Fruit fly (Drosophila melanogaster) whole organism, embryonic: ENCODE measurements around the gene Exo70.

ENCODE experiments used
- CG11398 ChIP-seq: fragments of 200-800 bp; sonication (Bioruptor generic); optimal IDR thresholded peaks from 2 replicates; lab custom pipeline; 2016; ENCODE audit warnings: missing biosample characterization, missing genetic modification characterization
- CG14014 ChIP-seq: fragments of 200-800 bp; sonication (Bioruptor generic); IDR thresholded peaks from 2 replicates; pipeline ENCODE4 v1.3.6; 2022; ENCODE audit warnings: missing biosample characterization, missing genetic modification characterization
- CG1529 ChIP-seq: fragments of 200-800 bp; sonication (Bioruptor generic); optimal IDR thresholded peaks from 3 replicates; lab custom pipeline; 2018; ENCODE audit warnings: missing biosample characterization, missing genetic modification characterization
- CG6654 ChIP-seq: fragments of 200-800 bp; sonication (Bioruptor generic); optimal IDR thresholded peaks from 2 replicates; lab custom pipeline; 2017; ENCODE audit warnings: missing biosample characterization, mild to moderate bottlenecking, missing genetic modification characterization
- CG6854 ChIP-seq: fragments of 200-800 bp; sonication (Bioruptor generic); optimal IDR thresholded peaks from 3 replicates; lab custom pipeline; 2017; ENCODE audit warnings: missing biosample characterization, mild to moderate bottlenecking, missing genetic modification characterization
- H2.0 ChIP-seq: fragments of 200-800 bp; sonication (Bioruptor generic); IDR thresholded peaks from 2 replicates; pipeline ENCODE4 v1.3.6; 2022; ENCODE audit warnings: missing biosample characterization, missing genetic modification characterization
- Nf-YB ChIP-seq: fragments of 200-800 bp; sonication (Bioruptor generic); optimal IDR thresholded peaks from 3 replicates; lab custom pipeline; 2019; ENCODE audit warnings: missing biosample characterization, mild to moderate bottlenecking, missing genetic modification characterization, moderate library complexity
- gsb ChIP-seq: fragments of 200-800 bp; sonication (Bioruptor generic); IDR thresholded peaks from 2 replicates; pipeline ENCODE4 v1.3.6; 2022; ENCODE audit warnings: missing biosample characterization, missing genetic modification characterization
- insv ChIP-seq, 2 experiments: fragments of 200-800 bp; sonication (Bioruptor generic); optimal IDR thresholded peaks; 3 replicates each; lab custom pipeline; 2016 to 2018; ENCODE audit warnings: missing biosample characterization in 2 of 2, missing genetic modification characterization in 2 of 2
- psq ChIP-seq: fragments of 200-800 bp; sonication (Bioruptor generic); optimal IDR thresholded peaks from 2 replicates; lab custom pipeline; 2017; ENCODE audit warnings: missing biosample characterization, missing genetic modification characterization
- twi ChIP-seq: fragments of 200-800 bp; optimal IDR thresholded peaks from 2 replicates; lab custom pipeline; 2019; ENCODE audit warnings: missing biosample characterization, mild to moderate bottlenecking, missing genetic modification characterization, moderate library complexity
- unpg ChIP-seq: fragments of 200-800 bp; sonication (Bioruptor generic); optimal IDR thresholded peaks from 3 replicates; lab custom pipeline; 2018; ENCODE audit warnings: missing biosample characterization, mild to moderate bottlenecking, missing genetic modification characterization, moderate library complexity

DNA sequence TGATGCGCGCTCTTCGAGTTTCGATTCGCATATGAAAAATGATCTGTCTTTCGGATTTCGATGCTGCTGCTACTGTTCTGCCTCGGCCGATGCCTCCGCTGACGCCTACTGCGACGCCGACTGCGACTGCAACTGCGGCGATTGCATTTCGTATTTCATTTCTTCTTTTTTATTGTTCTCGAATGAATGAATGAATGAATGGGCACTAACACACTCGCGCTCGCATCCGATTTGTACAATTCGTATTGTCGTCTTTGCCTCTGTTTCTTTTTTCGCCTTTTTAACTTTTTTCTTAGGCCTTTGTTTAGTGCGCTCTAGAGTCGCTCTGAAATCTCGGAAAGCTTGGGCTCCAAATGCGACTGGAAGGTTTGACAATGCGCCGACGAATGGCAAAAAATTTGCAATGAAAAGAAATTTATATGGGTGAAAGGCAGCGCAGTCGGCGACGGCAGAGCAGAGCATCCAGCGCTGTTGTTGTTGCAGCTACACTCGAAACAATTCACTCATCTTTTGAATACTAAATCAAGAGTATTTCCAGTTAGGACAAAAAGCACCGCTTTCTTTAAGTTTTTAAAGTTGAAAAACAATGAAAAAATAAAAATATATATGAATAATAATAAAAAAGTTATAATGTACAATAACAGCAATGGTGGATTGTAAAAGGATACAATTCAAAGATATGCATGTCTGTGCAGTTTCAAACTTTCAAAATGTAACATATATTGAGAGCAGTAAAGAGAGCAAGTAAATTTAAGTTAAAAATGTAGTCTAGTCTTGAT lies 10.3 kb downstream of the Exo70 start, which contains the start of gene CG32354:
- TF ChIP-seq unpg (no peak), twi (no peak), psq (no peak), Nf-YB (GFP tag; lab: Kevin White, UChicago) (no peak), CG14014 (GFP tag; lab: Robert Waterston, UW) (no peak), CG6854 (GFP tag; lab: Kevin White, UChicago) (no peak), gsb (GFP tag; lab: Robert Waterston, UW) (no peak), CG6654 (GFP tag; lab: Kevin White, UChicago) (no peak), CG1529 (GFP tag; lab: Kevin White, UChicago) (no peak), insv (GFP tag; optimal IDR thresholded peaks at IDR 0.05; lab: Kevin White, UChicago) (no peak), CG11398 (no peak), H2.0 (GFP tag; lab: Robert Waterston, UW) (no peak)
